Worm (Caenorhabditis elegans) whole organism, L4 larva: ENCODE data around the gene srz-97.

ENCODE experiments used
- F37D6.2 ChIP-seq: sonication (generic microtip); optimal IDR thresholded peaks from 2 replicates; lab custom pipeline; 2016; ENCODE audit warnings: mild to moderate bottlenecking, missing genetic modification characterization, missing compliant biosample characterization
- aly-2 ChIP-seq: sonication (generic microtip); optimal IDR thresholded peaks from 2 replicates; lab custom pipeline; 2018; ENCODE audit warnings: missing biosample characterization, missing genetic modification characterization
- attf-4 ChIP-seq: sonication (generic microtip); optimal IDR thresholded peaks from 3 replicates; lab custom pipeline; 2017; ENCODE audit warnings: missing biosample characterization, missing genetic modification characterization
- ceh-32 ChIP-seq: sonication (generic microtip); optimal IDR thresholded peaks from 2 replicates; lab custom pipeline; 2016; ENCODE audit warnings: mild to moderate bottlenecking, missing genetic modification characterization, missing compliant biosample characterization; ENCODE audit not compliant: poor library complexity
- egl-27 ChIP-seq: sonication (generic microtip); optimal IDR thresholded peaks from 3 replicates; lab custom pipeline; 2017; ENCODE audit warnings: missing biosample characterization, missing genetic modification reagents, missing genetic modification characterization
- egl-43 ChIP-seq: fragments of 200-800 bp; sonication (Bioruptor generic); IDR thresholded peaks from 2 replicates; pipeline ENCODE4 v1.3.6; 2022; ENCODE audit warnings: missing genetic modification reagents, missing genetic modification characterization, missing compliant biosample characterization
- jun-1 ChIP-seq: fragments of 150-350 bp; optimal IDR thresholded peaks from 2 replicates; lab custom pipeline; 2014; ENCODE audit warnings: missing biosample characterization, missing genetic modification reagents, missing genetic modification characterization
- madf-5 ChIP-seq, 2 experiments: fragments of 200-800 bp; sonication (Bioruptor generic); IDR thresholded peaks; 2 replicates each; pipeline ENCODE4 v1.3.6; 2022; ENCODE audit warnings: missing compliant biosample characterization in 2 of 2, missing genetic modification characterization in 2 of 2
- pqm-1 ChIP-seq: sonication (generic microtip); optimal IDR thresholded peaks from 2 replicates; lab custom pipeline; 2017; ENCODE audit warnings: missing biosample characterization, missing genetic modification characterization
- snpc-1.2 ChIP-seq: fragments of 200-800 bp; sonication (Bioruptor generic); IDR thresholded peaks from 2 replicates; pipeline ENCODE4 v1.3.6; 2022; ENCODE audit warnings: missing genetic modification reagents, missing genetic modification characterization, missing compliant biosample characterization
- zag-1 ChIP-seq: fragments of 150-350 bp; optimal IDR thresholded peaks from 2 replicates; lab custom pipeline; 2014; ENCODE audit warnings: missing biosample characterization, missing genetic modification characterization

- TF ChIP-seq F37D6.2 (tag; lab: Kevin White, UChicago) (no peak), ceh-32 (tag; lab: Kevin White, UChicago) (no peak), attf-4 (tag; lab: Kevin White, UChicago) (no peak), madf-5 (GFP tag; IDR thresholded peaks at IDR 0.05; lab: Robert Waterston, UW) (no peak), snpc-1.2 (GFP tag; lab: Robert Waterston, UW) (no peak), aly-2 (tag; lab: Kevin White, UChicago) (no peak), egl-43 (GFP tag; lab: Robert Waterston, UW) (no peak), zag-1 (tag; lab: Kevin White, UChicago) (no peak), egl-27 (tag; lab: Kevin White, UChicago) (no peak), jun-1 (no peak), pqm-1 (tag; lab: Kevin White, UChicago) (no peak)
These were observed 25.6 kb upstream of the srz-97 start for ce11 chrV:14493665-14494064.
